Worm (Caenorhabditis elegans): Measurements from ENCODE around the gene T02G5.15.
A peak's percentile ranks its signal among the peaks of the same experiment; 100 is the strongest.

Gene T02G5.15

ce11 chrII:7104794-7105613 is 20.9 kb downstream of the T02G5.15 start, which contains the start of the genes farl-11 and rpl-33 (continued):
- TF ChIP-seq pha-4 (tag; optimal IDR thresholded peaks at IDR 0.05) (no peak), ceh-48 (tag; optimal IDR thresholded peaks at IDR 0.05) (no peak), C38D4.7 (GFP tag; optimal IDR thresholded peaks at IDR 0.05) (no peak), lin-11 (tag; optimal IDR thresholded peaks at IDR 0.05) (no peak), ceh-31 (tag; optimal IDR thresholded peaks at IDR 0.05) (peak; percentile 80), rnt-1 (tag; optimal IDR thresholded peaks at IDR 0.05) (peak; percentile 19), gmeb-2 (tag; optimal IDR thresholded peaks at IDR 0.05) (no peak), ceh-14 (tag; optimal IDR thresholded peaks at IDR 0.05) (no peak), ceh-18 (tag; optimal IDR thresholded peaks at IDR 0.05) (peak; percentile 54), unc-55 (GFP tag; optimal IDR thresholded peaks at IDR 0.05) (peak; percentile 38), ceh-34 (tag; optimal IDR thresholded peaks at IDR 0.05) (peak; percentile 23)

ce11 chrII:7106313-7106712 is 22.2 kb downstream of the T02G5.15 start:
- TF ChIP-seq unc-86 (tag; optimal IDR thresholded peaks at IDR 0.05) (no peak), pha-2 (tag; optimal IDR thresholded peaks at IDR 0.05) (no peak), nhr-11 (tag; optimal IDR thresholded peaks at IDR 0.05) (no peak), F13H6.1 (tag; optimal IDR thresholded peaks at IDR 0.05) (no peak), ceh-6 (GFP tag; optimal IDR thresholded peaks at IDR 0.05) (no peak), ceh-48 (tag; optimal IDR thresholded peaks at IDR 0.05) (no peak), sox-2 (GFP tag; IDR thresholded peaks at IDR 0.05) (no peak), fkh-6 (tag; optimal IDR thresholded peaks at IDR 0.05) (no peak), ceh-14 (tag; optimal IDR thresholded peaks at IDR 0.05) (no peak), ahr-1 (tag; optimal IDR thresholded peaks at IDR 0.05) (no peak), pqm-1 (tag; optimal IDR thresholded peaks at IDR 0.05) (no peak), lin-11 (tag; optimal IDR thresholded peaks at IDR 0.05) (no peak), K02D7.2 (tag; optimal IDR thresholded peaks at IDR 0.05) (no peak), hlh-15 (tag; optimal IDR thresholded peaks at IDR 0.05) (no peak), ceh-19 (GFP tag; optimal IDR thresholded peaks at IDR 0.05) (no peak), ttx-3 (tag; optimal IDR thresholded peaks at IDR 0.05) (no peak), elt-2 (tag; optimal IDR thresholded peaks at IDR 0.05) (no peak), ref-2 (tag; optimal IDR thresholded peaks at IDR 0.05) (no peak), sox-4 (tag; optimal IDR thresholded peaks at IDR 0.05) (no peak), unc-3 (GFP tag; conservative IDR thresholded peaks at IDR 0.05) (no peak), unc-3 (tag; optimal IDR thresholded peaks at IDR 0.05) (no peak)

ce11 chrII:7109956-7110355 is 25.8 kb downstream of the T02G5.15 start, which contains the start of gene F10E7.9:
Gene F10E7.9 (minus strand): TSS chrII:7110056.
- TF ChIP-seq ceh-22 (tag; optimal IDR thresholded peaks at IDR 0.05) (no peak), fkh-6 (tag; optimal IDR thresholded peaks at IDR 0.05) (no peak), unc-3 (GFP tag; conservative IDR thresholded peaks at IDR 0.05) (no peak), unc-3 (tag; optimal IDR thresholded peaks at IDR 0.05) (no peak), pag-3 (tag; optimal IDR thresholded peaks at IDR 0.05; ENCODE audit: borderline replicate concordance) (no peak), sdc-2 (tag; optimal IDR thresholded peaks at IDR 0.05) (no peak), hlh-15 (tag; optimal IDR thresholded peaks at IDR 0.05) (no peak), C38D4.7 (GFP tag; optimal IDR thresholded peaks at IDR 0.05) (no peak), sox-2 (GFP tag; IDR thresholded peaks at IDR 0.05) (no peak), nhr-232 (tag; optimal IDR thresholded peaks at IDR 0.05) (no peak), pqm-1 (tag; optimal IDR thresholded peaks at IDR 0.05) (no peak), hlh-13 (GFP tag; optimal IDR thresholded peaks at IDR 0.05) (no peak), hlh-30 (tag; optimal IDR thresholded peaks at IDR 0.05; ENCODE audit: insufficient read depth) (no peak), hlh-6 (tag; optimal IDR thresholded peaks at IDR 0.05) (no peak), che-1 (tag; optimal IDR thresholded peaks at IDR 0.05) (no peak), npax-4 (tag; optimal IDR thresholded peaks at IDR 0.05) (no peak)
